Worm (Caenorhabditis elegans): Measurements from ENCODE around the gene lgc-33.

DNA sequence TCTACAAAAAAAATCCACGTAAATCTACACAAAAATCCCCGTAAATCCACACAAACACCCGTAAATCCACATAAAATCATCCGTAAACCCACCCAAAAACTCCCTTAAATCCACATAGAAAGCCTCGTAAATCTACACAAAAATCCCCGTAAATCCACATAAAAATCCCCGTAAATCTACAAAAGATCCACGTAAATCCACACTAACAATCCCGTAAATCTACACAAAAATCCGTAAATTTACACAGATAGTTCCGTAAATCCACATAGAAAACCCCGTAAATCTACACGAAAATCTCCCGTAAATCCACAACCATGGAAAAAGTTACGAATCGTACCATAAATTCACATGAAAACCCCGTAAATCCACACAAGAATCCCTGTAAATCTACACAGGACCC is 33.3 kb downstream of the lgc-33 start:
- TF ChIP-seq dao-5 (tag; optimal IDR thresholded peaks at IDR 0.05) (no peak), him-1 (tag; optimal IDR thresholded peaks at IDR 0.05) (no peak), W03F9.2 (tag; optimal IDR thresholded peaks at IDR 0.05) (no peak)

All from whole organism, L4/young adult.